Worm (Caenorhabditis elegans) whole organism, L2 larva: ENCODE measurements around the gene ddn-1.
"Not testable (repeated sequence)": the region's sequence is repeated elsewhere in the genome, so short reads cannot be mapped to it uniquely, and the experiment has no call there.

Experiments used
- ama-1 ChIP-seq: fragments of 150-350 bp; optimal IDR thresholded peaks from 2 replicates; lab custom pipeline; 2018; ENCODE audit warnings: inconsistent platforms
- elt-3 ChIP-seq: sonication (generic microtip); optimal IDR thresholded peaks from 2 replicates; lab custom pipeline; 2017; ENCODE audit warnings: missing biosample characterization, missing genetic modification characterization
- unc-62 ChIP-seq: fragments of 150-350 bp; optimal IDR thresholded peaks from 2 replicates; lab custom pipeline; 2014; ENCODE audit warnings: missing biosample characterization, missing genetic modification reagents, missing genetic modification characterization
- zag-1 ChIP-seq: fragments of 150-350 bp; optimal IDR thresholded peaks from 2 replicates; lab custom pipeline; 2014; ENCODE audit warnings: missing biosample characterization, missing genetic modification characterization

DNA sequence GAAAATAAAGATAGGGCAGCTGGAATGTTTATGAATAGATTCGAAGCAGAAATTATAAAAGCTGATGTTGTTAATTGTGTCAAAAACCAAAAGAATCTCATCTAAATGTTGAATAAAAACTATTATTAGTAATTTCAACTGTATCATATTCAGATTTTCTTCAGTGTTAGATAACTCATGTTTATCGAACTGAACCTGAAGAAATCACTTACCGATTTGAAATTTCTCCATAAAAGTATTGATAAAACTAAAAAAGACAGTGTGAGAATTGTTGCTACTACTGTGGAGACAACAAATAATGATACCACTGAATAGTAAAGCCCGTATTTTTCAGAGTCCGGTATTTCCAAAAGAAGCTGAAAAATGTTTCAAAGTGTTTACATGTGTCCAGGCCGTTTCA, 38.2 kb downstream of the ddn-1 start, which contains the start of gene ZC196.8:
- not testable (repeated sequence) for TF ChIP-seq unc-62 (GFP tag; lab: Kevin White, UChicago); zag-1; ama-1 (lab: Kevin White, UChicago); elt-3 (tag; lab: Kevin White, UChicago)
